Worm (Caenorhabditis elegans): ENCODE results near the gene kcc-2.

DNA sequence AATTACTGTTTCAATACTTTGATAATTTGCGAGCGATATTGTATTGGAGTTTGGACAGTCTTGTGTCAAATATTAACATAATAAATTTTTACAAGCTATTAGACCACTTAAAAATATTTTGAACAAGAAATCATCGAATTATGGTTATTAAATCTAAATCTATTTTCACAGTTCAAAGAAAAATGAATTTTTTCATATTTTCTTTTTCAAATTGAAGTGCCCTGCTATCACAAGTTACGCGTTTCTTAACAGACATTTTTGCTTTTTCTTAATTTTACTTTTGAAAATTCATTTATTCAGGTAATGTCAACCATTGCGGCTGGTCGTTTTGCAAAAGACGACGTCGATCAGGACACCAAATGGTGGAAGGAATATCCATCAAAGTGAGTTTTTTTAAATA, 25.9 kb upstream of the kcc-2 start, which contains the start of gene C46G7.2:
- no peak for TF ChIP-seq tab-1 (GFP tag; IDR thresholded peaks at IDR 0.05)
- TF ChIP-seq ztf-23 (GFP tag; IDR thresholded peaks at IDR 0.05): no peak
- no peak for TF ChIP-seq ref-1 (GFP tag; conservative IDR thresholded peaks at IDR 0.05)
- TF ChIP-seq klf-2 (GFP tag; conservative IDR thresholded peaks at IDR 0.05): no peak
- no peak for TF ChIP-seq ztf-29 (GFP tag; IDR thresholded peaks at IDR 0.05)
- TF ChIP-seq flt-1 (GFP tag; IDR thresholded peaks at IDR 0.05): no peak
- TF ChIP-seq med-1 (GFP tag; optimal IDR thresholded peaks at IDR 0.05; ENCODE audit: insufficient read depth): no peak
- no peak for TF ChIP-seq T22C8.4 (GFP tag; IDR thresholded peaks at IDR 0.05)

All from whole organism, midembryonic.